Worm (Caenorhabditis elegans) whole organism, mixed stage, embryonic: ENCODE measurements around the gene F26F4.12.

Experiments
- M03D4.4 ChIP-seq: sonication (generic microtip); optimal IDR thresholded peaks from 2 replicates; lab custom pipeline; 2017; ENCODE audit warnings: mild to moderate bottlenecking, missing genetic modification characterization, missing compliant biosample characterization
- bed-3 ChIP-seq: fragments of 200-800 bp; sonication (Bioruptor generic); optimal IDR thresholded peaks from 3 replicates; lab custom pipeline; 2018; ENCODE audit warnings: mild to moderate bottlenecking, missing genetic modification characterization, moderate library complexity, missing compliant biosample characterization
- blmp-1 ChIP-seq: fragments of 150-350 bp; optimal IDR thresholded peaks from 2 replicates; lab custom pipeline; 2014; ENCODE audit warnings: missing biosample characterization, missing genetic modification characterization
- ceh-39 ChIP-seq: fragments of 150-350 bp; optimal IDR thresholded peaks from 2 replicates; lab custom pipeline; 2014; ENCODE audit warnings: missing biosample characterization, missing genetic modification characterization
- ceh-43 ChIP-seq: fragments of 200-800 bp; sonication (Bioruptor generic); optimal IDR thresholded peaks from 2 replicates; lab custom pipeline; 2018; ENCODE audit warnings: mild to moderate bottlenecking, missing genetic modification characterization, moderate library complexity, missing compliant biosample characterization
- ceh-83 ChIP-seq: fragments of 200-800 bp; sonication (Bioruptor generic); optimal IDR thresholded peaks from 2 replicates; lab custom pipeline; 2018; ENCODE audit warnings: mild to moderate bottlenecking, missing genetic modification characterization, missing compliant biosample characterization
- ces-1 ChIP-seq: fragments of 150-350 bp; optimal IDR thresholded peaks from 2 replicates; lab custom pipeline; 2014; ENCODE audit warnings: missing biosample characterization, missing genetic modification reagents, missing genetic modification characterization
- cnd-1 ChIP-seq: fragments of 200-800 bp; sonication (Bioruptor generic); optimal IDR thresholded peaks from 2 replicates; lab custom pipeline; 2018; ENCODE audit warnings: mild to moderate bottlenecking, missing genetic modification characterization, missing compliant biosample characterization
- drap-1 ChIP-seq: fragments of 200-800 bp; sonication (Bioruptor generic); optimal IDR thresholded peaks from 3 replicates; lab custom pipeline; 2018; ENCODE audit warnings: mild to moderate bottlenecking, missing genetic modification characterization, missing compliant biosample characterization
- elt-1 ChIP-seq: sonication (generic microtip); optimal IDR thresholded peaks from 2 replicates; lab custom pipeline; 2017; ENCODE audit warnings: missing genetic modification characterization, mild to moderate bottlenecking, missing compliant biosample characterization, antibody characterized with exemption, moderate library complexity, borderline replicate concordance; ENCODE audit not compliant: insufficient read depth
- elt-3 ChIP-seq: fragments of 150-350 bp; optimal IDR thresholded peaks from 2 replicates; lab custom pipeline; 2014; ENCODE audit warnings: missing biosample characterization, missing genetic modification characterization
- flh-1 ChIP-seq: fragments of 200-800 bp; sonication (Bioruptor generic); optimal IDR thresholded peaks from 2 replicates; lab custom pipeline; 2018; ENCODE audit warnings: mild to moderate bottlenecking, missing genetic modification characterization, moderate library complexity, missing compliant biosample characterization
- ham-2 ChIP-seq: fragments of 200-800 bp; sonication (Bioruptor generic); optimal IDR thresholded peaks from 2 replicates; lab custom pipeline; 2018; ENCODE audit warnings: mild to moderate bottlenecking, missing genetic modification characterization, missing compliant biosample characterization
- hlh-1 ChIP-seq: fragments of 150-350 bp; optimal IDR thresholded peaks from 2 replicates; lab custom pipeline; 2014; ENCODE audit warnings: missing biosample characterization, missing genetic modification reagents, missing genetic modification characterization
- lin-13 ChIP-seq: fragments of 150-350 bp; optimal IDR thresholded peaks from 2 replicates; lab custom pipeline; 2014; ENCODE audit warnings: missing biosample characterization, missing genetic modification characterization
- lin-32 ChIP-seq: fragments of 200-800 bp; sonication (Bioruptor generic); optimal IDR thresholded peaks from 2 replicates; lab custom pipeline; 2018; ENCODE audit warnings: mild to moderate bottlenecking, missing genetic modification characterization, missing compliant biosample characterization
- lsy-2 ChIP-seq: fragments of 150-350 bp; optimal IDR thresholded peaks from 2 replicates; lab custom pipeline; 2014; ENCODE audit warnings: missing biosample characterization, missing genetic modification characterization
- mab-5 ChIP-seq: fragments of 150-350 bp; optimal IDR thresholded peaks from 2 replicates; lab custom pipeline; 2014; ENCODE audit warnings: missing biosample characterization, missing genetic modification characterization
- mep-1 ChIP-seq: fragments of 150-350 bp; optimal IDR thresholded peaks from 2 replicates; lab custom pipeline; 2017; ENCODE audit warnings: missing biosample characterization, missing genetic modification reagents, missing genetic modification characterization, inconsistent platforms
- mls-2 ChIP-seq: sonication (generic microtip); optimal IDR thresholded peaks from 2 replicates; lab custom pipeline; 2016; ENCODE audit warnings: mild to moderate bottlenecking, missing genetic modification characterization, moderate library complexity, missing compliant biosample characterization
- nhr-12 ChIP-seq: fragments of 150-350 bp; optimal IDR thresholded peaks from 2 replicates; lab custom pipeline; 2014; ENCODE audit warnings: missing biosample characterization, missing genetic modification characterization
- nhr-2 ChIP-seq: fragments of 150-350 bp; optimal IDR thresholded peaks from 2 replicates; lab custom pipeline; 2014; ENCODE audit warnings: missing biosample characterization, missing genetic modification characterization
- nhr-28 ChIP-seq: fragments of 150-350 bp; optimal IDR thresholded peaks from 2 replicates; lab custom pipeline; 2014; ENCODE audit warnings: missing biosample characterization, missing genetic modification characterization
- nhr-76 ChIP-seq: sonication (generic microtip); optimal IDR thresholded peaks from 2 replicates; lab custom pipeline; 2017; ENCODE audit warnings: missing biosample characterization, missing genetic modification characterization
- pha-4 ChIP-seq: fragments of 150-350 bp; optimal IDR thresholded peaks from 2 replicates; lab custom pipeline; 2018; ENCODE audit warnings: missing biosample characterization, missing genetic modification reagents, missing genetic modification characterization
- sem-2 ChIP-seq: fragments of 200-800 bp; sonication (Bioruptor generic); optimal IDR thresholded peaks from 2 replicates; lab custom pipeline; 2018; ENCODE audit warnings: mild to moderate bottlenecking, missing genetic modification characterization, missing compliant biosample characterization
- snpc-4 ChIP-seq: fragments of 150-350 bp; optimal IDR thresholded peaks from 2 replicates; lab custom pipeline; 2014; ENCODE audit warnings: missing biosample characterization, missing genetic modification characterization
- sptf-1 ChIP-seq: sonication (generic microtip); optimal IDR thresholded peaks from 2 replicates; lab custom pipeline; 2017; ENCODE audit warnings: mild to moderate bottlenecking, missing genetic modification characterization, moderate library complexity, missing compliant biosample characterization
- tbx-8 ChIP-seq: fragments of 200-800 bp; sonication (Bioruptor generic); optimal IDR thresholded peaks from 2 replicates; lab custom pipeline; 2018; ENCODE audit warnings: mild to moderate bottlenecking, missing genetic modification characterization, moderate library complexity, missing compliant biosample characterization
- unc-120 ChIP-seq: sonication (generic microtip); optimal IDR thresholded peaks from 2 replicates; lab custom pipeline; 2017; ENCODE audit warnings: missing genetic modification characterization, missing compliant biosample characterization; ENCODE audit not compliant: poor library complexity, severe bottlenecking
- unc-39 ChIP-seq: fragments of 150-350 bp; optimal IDR thresholded peaks from 2 replicates; lab custom pipeline; 2014; ENCODE audit warnings: missing biosample characterization, missing genetic modification characterization
- unc-62 ChIP-seq: fragments of 150-350 bp; optimal IDR thresholded peaks from 2 replicates; lab custom pipeline; 2014; ENCODE audit warnings: missing biosample characterization, missing genetic modification reagents, missing genetic modification characterization
- zip-8 ChIP-seq: fragments of 150-350 bp; optimal IDR thresholded peaks from 2 replicates; lab custom pipeline; 2014; ENCODE audit warnings: missing biosample characterization, missing genetic modification characterization

Gene F26F4.12

DNA sequence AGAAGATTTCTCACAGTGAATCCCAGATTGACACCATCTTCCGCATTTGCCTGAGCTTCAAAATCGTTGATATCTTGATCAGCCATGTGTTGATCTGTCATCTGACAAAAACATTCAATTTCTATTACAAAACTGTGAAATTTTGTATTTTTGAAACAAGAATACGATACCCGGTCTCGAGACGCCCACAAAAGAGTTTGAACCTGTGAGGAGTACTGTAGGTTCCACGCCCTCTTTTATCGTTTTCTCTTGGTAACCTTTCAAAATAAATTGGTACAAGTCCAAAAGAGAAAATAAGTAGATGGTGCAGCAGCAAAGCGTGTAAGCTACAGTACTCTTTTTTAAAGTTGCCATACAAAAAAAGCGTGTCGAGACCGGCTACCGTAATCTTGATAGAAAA, at the start of gene F26F4.12:
TSS of gene F26F4.12 (minus strand) at position 101 of the 400 bp plus-strand sequence.
- TF ChIP-seq blmp-1 (tag; lab: Kevin White, UChicago): no peak
- no peak for TF ChIP-seq ceh-39 (tag; lab: Kevin White, UChicago)
- TF ChIP-seq mep-1 (tag; lab: Kevin White, UChicago): no peak
- TF ChIP-seq bed-3 (GFP tag; lab: Kevin White, UChicago): no peak
- no peak for TF ChIP-seq sem-2 (GFP tag; lab: Kevin White, UChicago)
- TF ChIP-seq snpc-4: no peak
- no peak for TF ChIP-seq unc-62 (GFP tag; lab: Kevin White, UChicago)
- no peak for TF ChIP-seq mls-2 (tag; lab: Kevin White, UChicago)
- TF ChIP-seq unc-120: no peak
- TF ChIP-seq ceh-83: no peak
- TF ChIP-seq ces-1 (GFP tag; lab: Kevin White, UChicago): no peak
- TF ChIP-seq lin-32: no peak
- TF ChIP-seq lsy-2 (tag; lab: Kevin White, UChicago): no peak
- no peak for TF ChIP-seq sptf-1 (tag; lab: Kevin White, UChicago)

DNA sequence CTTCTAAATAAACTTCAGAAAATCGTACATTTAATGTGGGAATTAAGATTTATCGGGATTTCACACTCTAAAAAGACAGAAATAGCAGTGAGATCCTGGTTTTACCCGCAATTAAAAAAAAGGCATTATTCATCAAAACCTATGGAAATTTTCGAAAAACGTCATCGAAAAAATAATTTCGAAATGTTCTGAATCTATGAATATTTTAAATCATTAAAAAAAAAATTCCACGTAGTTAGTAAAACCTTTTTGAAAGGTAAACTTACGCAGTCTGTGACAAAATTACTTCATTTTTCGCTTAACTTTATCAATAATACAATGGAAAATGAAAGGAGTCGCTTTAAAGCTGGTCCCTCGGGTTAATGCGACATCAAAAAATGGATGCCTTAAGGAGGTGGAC, 46.7 kb upstream of the F26F4.12 start, which contains the start of gene C26E6.1:
TSS of gene C26E6.1 (plus strand) at position 301 of the 400 bp plus-strand sequence.
- TF ChIP-seq lin-32: no peak
- TF ChIP-seq, all 35 proteins: peak for 0

ce11 chrIII:4952970-4953369, 43.1 kb upstream of the F26F4.12 start:
- TF ChIP-seq hlh-1 (tag; lab: Kevin White, UChicago): no peak
- no peak for TF ChIP-seq zip-8 (tag; lab: Kevin White, UChicago)
- TF ChIP-seq elt-3 (tag; lab: Kevin White, UChicago): no peak
- TF ChIP-seq tbx-8 (GFP tag; lab: Kevin White, UChicago): no peak
- TF ChIP-seq mab-5 (tag; lab: Kevin White, UChicago): no peak
- no peak for TF ChIP-seq sem-2 (GFP tag; lab: Kevin White, UChicago)
- TF ChIP-seq lin-13 (tag; lab: Kevin White, UChicago): no peak
- TF ChIP-seq M03D4.4: no peak
- TF ChIP-seq ces-1 (GFP tag; lab: Kevin White, UChicago): no peak
- TF ChIP-seq snpc-4: no peak

DNA sequence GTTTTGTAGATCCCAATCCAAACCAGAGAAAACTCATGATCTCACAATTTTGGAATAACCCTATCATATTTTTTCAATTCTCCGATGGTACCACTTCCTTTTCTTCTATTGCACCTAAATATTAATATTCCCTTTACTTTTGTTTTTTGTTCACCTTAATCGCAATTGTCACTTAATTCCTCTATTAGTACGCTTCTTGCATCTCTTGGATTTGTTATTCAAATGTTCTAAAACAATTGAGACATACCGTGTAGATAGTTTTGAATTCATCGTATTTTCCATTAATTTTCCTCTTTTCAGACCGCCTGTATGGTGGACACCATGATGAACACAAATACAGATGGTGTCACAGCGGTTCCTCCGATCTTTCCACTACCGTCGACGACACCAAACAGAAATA, 42.0 kb upstream of the F26F4.12 start, which contains the start of gene flh-2:
TSS of gene flh-2 (plus strand) at position 301 of the 400 bp plus-strand sequence.
- TF ChIP-seq nhr-2 (tag; lab: Kevin White, UChicago) (no peak), pha-4 (tag; lab: Kevin White, UChicago) (no peak), nhr-76 (tag; lab: Kevin White, UChicago) (no peak), tbx-8 (GFP tag; lab: Kevin White, UChicago) (no peak), ces-1 (GFP tag; lab: Kevin White, UChicago) (no peak), flh-1 (no peak), elt-3 (tag; lab: Kevin White, UChicago) (no peak), mab-5 (tag; lab: Kevin White, UChicago) (no peak), elt-1 (no peak), lin-13 (tag; lab: Kevin White, UChicago) (no peak), sem-2 (GFP tag; lab: Kevin White, UChicago) (no peak), ham-2 (no peak), nhr-28 (tag; lab: Kevin White, UChicago) (no peak), unc-120 (no peak), bed-3 (GFP tag; lab: Kevin White, UChicago) (no peak), lin-32 (no peak), mep-1 (tag; lab: Kevin White, UChicago) (no peak), drap-1 (GFP tag; lab: Kevin White, UChicago) (no peak)

DNA sequence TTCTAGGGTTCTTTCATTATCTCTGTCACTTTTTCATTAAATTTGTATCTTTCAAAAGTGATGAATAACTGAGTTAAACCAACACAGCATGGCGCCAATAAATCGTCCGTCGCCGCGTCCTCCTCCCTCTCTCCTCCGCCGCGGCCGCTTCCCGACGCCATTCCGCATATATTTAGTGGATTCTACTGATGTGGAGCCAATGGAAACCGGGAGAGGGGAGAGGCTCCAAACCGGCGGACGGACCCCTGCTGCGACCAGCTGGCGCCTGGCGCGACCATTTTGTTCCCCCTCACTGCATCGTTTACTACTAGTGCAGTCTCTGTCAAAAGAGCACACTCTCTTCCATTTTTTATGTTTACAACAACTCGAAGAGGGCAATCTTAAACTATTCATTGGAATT, 41.4 kb upstream of the F26F4.12 start:
- TF ChIP-seq ceh-83 (no peak), ceh-39 (tag; lab: Kevin White, UChicago) (no peak), sptf-1 (tag; lab: Kevin White, UChicago) (no peak), ham-2 (no peak), cnd-1 (no peak), sem-2 (GFP tag; lab: Kevin White, UChicago) (no peak), lin-13 (tag; lab: Kevin White, UChicago) (no peak), nhr-12 (tag; lab: Kevin White, UChicago) (no peak), snpc-4 (no peak), nhr-28 (tag; lab: Kevin White, UChicago) (no peak), nhr-2 (tag; lab: Kevin White, UChicago) (no peak), unc-39 (tag; lab: Kevin White, UChicago) (no peak), ceh-43 (GFP tag; lab: Kevin White, UChicago) (no peak), flh-1 (no peak)
